Worm (Caenorhabditis elegans): ENCODE data around the gene twk-12.

The twk-12 gene

ce11 chrV:10654165-10654564 lies 13.2 kb upstream of the twk-12 start, which contains the start of gene ugt-35:
Gene ugt-35, minus strand, starts transcription at chrV:10654265.
- TF ChIP-seq sem-2 (GFP tag; optimal IDR thresholded peaks at IDR 0.05) (no peak), cnd-1 (tag; optimal IDR thresholded peaks at IDR 0.05) (no peak), ceh-83 (GFP tag; optimal IDR thresholded peaks at IDR 0.05) (no peak), nhr-237 (tag; optimal IDR thresholded peaks at IDR 0.05) (no peak), ztf-11 (tag; optimal IDR thresholded peaks at IDR 0.05) (no peak)

- no peak for TF ChIP-seq mep-1 (tag; optimal IDR thresholded peaks at IDR 0.05)
- TF ChIP-seq mls-2 (tag; optimal IDR thresholded peaks at IDR 0.05), result no peak
- no peak for TF ChIP-seq unc-62 (GFP tag; optimal IDR thresholded peaks at IDR 0.05)
- TF ChIP-seq mab-5 (tag; optimal IDR thresholded peaks at IDR 0.05), result no peak
- no peak for TF ChIP-seq nhr-76 (tag; optimal IDR thresholded peaks at IDR 0.05)
Observed at ce11 chrV:10656958-10657357, 10.4 kb upstream of the twk-12 start, which contains the start of gene ugt-34. Gene ugt-34, minus strand, starts transcription at chrV:10656978.

ce11 chrV:10657959-10658358 lies 9.4 kb upstream of the twk-12 start, which contains the start of gene tut-2:
Gene tut-2, plus strand, starts transcription at chrV:10658235.
- no peak for TF ChIP-seq mep-1 (tag; optimal IDR thresholded peaks at IDR 0.05)
- peak; percentile 17 for TF ChIP-seq lsy-2 (tag; optimal IDR thresholded peaks at IDR 0.05)
- TF ChIP-seq lin-32 (GFP tag; optimal IDR thresholded peaks at IDR 0.05), result no peak
- TF ChIP-seq sem-2 (GFP tag; optimal IDR thresholded peaks at IDR 0.05), result no peak
- no peak for TF ChIP-seq elt-1 (tag; optimal IDR thresholded peaks at IDR 0.05; ENCODE audit: borderline replicate concordance, insufficient read depth)

- no peak for TF ChIP-seq unc-120 (tag; optimal IDR thresholded peaks at IDR 0.05; ENCODE audit: poor library complexity, severe bottlenecking)
- no peak for TF ChIP-seq nhr-2 (tag; optimal IDR thresholded peaks at IDR 0.05)
- no peak for TF ChIP-seq lsy-2 (tag; optimal IDR thresholded peaks at IDR 0.05)
- no peak for TF ChIP-seq blmp-1 (tag; optimal IDR thresholded peaks at IDR 0.05)
- no peak for TF ChIP-seq ceh-43 (GFP tag; optimal IDR thresholded peaks at IDR 0.05)
- no peak for TF ChIP-seq ham-2 (GFP tag; optimal IDR thresholded peaks at IDR 0.05)
- no peak for TF ChIP-seq unc-39 (tag; optimal IDR thresholded peaks at IDR 0.05)
- TF ChIP-seq M03D4.4 (tag; optimal IDR thresholded peaks at IDR 0.05), result no peak
- no peak for TF ChIP-seq ces-1 (GFP tag; optimal IDR thresholded peaks at IDR 0.05)
- TF ChIP-seq nhr-28 (tag; optimal IDR thresholded peaks at IDR 0.05), result no peak
Observed at ce11 chrV:10659343-10659742, 8.0 kb upstream of the twk-12 start.

- TF ChIP-seq M03D4.4 (tag; optimal IDR thresholded peaks at IDR 0.05), result no peak
- TF ChIP-seq lin-13 (tag; optimal IDR thresholded peaks at IDR 0.05), result no peak
- TF ChIP-seq unc-62 (GFP tag; optimal IDR thresholded peaks at IDR 0.05), result no peak
- no peak for TF ChIP-seq bed-3 (GFP tag; optimal IDR thresholded peaks at IDR 0.05)
- no peak for TF ChIP-seq lsy-2 (tag; optimal IDR thresholded peaks at IDR 0.05)
- no peak for TF ChIP-seq hlh-1 (tag; optimal IDR thresholded peaks at IDR 0.05)
- TF ChIP-seq ces-1 (GFP tag; optimal IDR thresholded peaks at IDR 0.05), result no peak
- TF ChIP-seq zip-8 (tag; optimal IDR thresholded peaks at IDR 0.05), result no peak
- no peak for TF ChIP-seq ceh-39 (tag; optimal IDR thresholded peaks at IDR 0.05)
- no peak for TF ChIP-seq nhr-2 (tag; optimal IDR thresholded peaks at IDR 0.05)
- no peak for TF ChIP-seq elt-1 (tag; optimal IDR thresholded peaks at IDR 0.05; ENCODE audit: borderline replicate concordance, insufficient read depth)
Observed at ce11 chrV:10661417-10661945, 5.9 kb upstream of the twk-12 start, which contains the start of gene sqv-4. Gene sqv-4, minus strand, starts transcription at chrV:10661467.

- TF ChIP-seq elt-1 (tag; optimal IDR thresholded peaks at IDR 0.05; ENCODE audit: borderline replicate concordance, insufficient read depth) (peak; percentile 69), ztf-11 (tag; optimal IDR thresholded peaks at IDR 0.05) (no peak)
Observed at ce11 chrV:10662000-10662399, 5.4 kb upstream of the twk-12 start.

ce11 chrV:10664271-10664670 lies 3.1 kb upstream of the twk-12 start:
- TF ChIP-seq nhr-28 (tag; optimal IDR thresholded peaks at IDR 0.05) (no peak), flh-1 (GFP tag; optimal IDR thresholded peaks at IDR 0.05) (no peak), tbx-8 (GFP tag; optimal IDR thresholded peaks at IDR 0.05) (no peak), ceh-43 (GFP tag; optimal IDR thresholded peaks at IDR 0.05) (no peak), drap-1 (GFP tag; optimal IDR thresholded peaks at IDR 0.05) (no peak), hlh-1 (tag; optimal IDR thresholded peaks at IDR 0.05) (no peak)
